Worm (Caenorhabditis elegans): Measurements from ENCODE around the gene T26C5.2.

Gene T26C5.2

ce11 chrII:9282787-9283186, 49.8 kb downstream of the T26C5.2 start (continued):
- TF ChIP-seq pha-4 (tag; optimal IDR thresholded peaks at IDR 0.05) (no peak), ama-1 (optimal IDR thresholded peaks at IDR 0.05) (no peak), nhr-11 (tag; optimal IDR thresholded peaks at IDR 0.05) (no peak), pros-1 (tag; optimal IDR thresholded peaks at IDR 0.05) (peak; percentile 27), ceh-6 (GFP tag; optimal IDR thresholded peaks at IDR 0.05) (no peak), pag-3 (tag; optimal IDR thresholded peaks at IDR 0.05; ENCODE audit: borderline replicate concordance) (no peak), dve-1 (tag; optimal IDR thresholded peaks at IDR 0.05) (peak; percentile 82), mec-3 (tag; optimal IDR thresholded peaks at IDR 0.05; ENCODE audit: borderline replicate concordance) (no peak), sox-2 (GFP tag; IDR thresholded peaks at IDR 0.05) (no peak), unc-86 (tag; optimal IDR thresholded peaks at IDR 0.05) (no peak), fkh-10 (GFP tag; optimal IDR thresholded peaks at IDR 0.05) (no peak), ceh-14 (tag; optimal IDR thresholded peaks at IDR 0.05) (peak; percentile 3), unc-55 (GFP tag; optimal IDR thresholded peaks at IDR 0.05) (peak; percentile 83), ceh-34 (tag; optimal IDR thresholded peaks at IDR 0.05) (peak; percentile 69), pqm-1 (tag; optimal IDR thresholded peaks at IDR 0.05) (peak; percentile 35), ceh-9 (tag; optimal IDR thresholded peaks at IDR 0.05) (no peak)

DNA sequence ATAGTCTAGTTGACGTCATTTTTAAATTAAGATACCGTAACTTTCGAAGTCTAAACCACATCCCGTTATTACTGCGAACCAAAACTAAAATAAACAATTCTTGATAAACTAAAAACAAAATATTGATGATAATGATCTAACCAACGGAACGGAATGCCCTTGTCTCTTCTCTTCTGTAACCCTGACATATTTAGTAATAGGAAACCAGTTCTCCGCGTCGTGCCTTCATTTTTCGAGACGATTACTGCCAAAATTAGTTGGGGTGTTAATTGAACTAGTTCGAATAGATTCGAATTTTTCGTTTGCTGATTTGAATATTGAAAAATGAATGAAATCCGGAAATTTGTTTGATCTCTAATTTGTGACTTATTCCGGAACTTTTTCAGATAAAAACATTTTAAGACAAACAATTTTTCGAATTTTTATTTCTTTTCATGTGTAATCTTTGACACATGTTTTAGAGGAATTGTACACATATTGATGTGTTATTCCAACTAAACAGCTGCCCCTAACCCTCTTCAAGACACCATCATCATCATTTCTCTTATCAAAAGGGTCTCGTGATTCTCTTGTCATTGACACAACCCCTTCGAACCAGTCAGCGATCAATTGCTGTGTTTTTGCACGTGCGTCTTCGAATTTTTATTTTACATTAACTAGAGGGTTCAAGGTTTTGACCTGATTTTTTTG, 50.8 kb downstream of the T26C5.2 start:
- TF ChIP-seq nfya-1 (tag; optimal IDR thresholded peaks at IDR 0.05) (peak; percentile 24), elt-2 (tag; optimal IDR thresholded peaks at IDR 0.05) (peak; percentile 58), unc-86 (tag; optimal IDR thresholded peaks at IDR 0.05) (no peak), tbx-2 (tag; optimal IDR thresholded peaks at IDR 0.05) (peak; percentile 20), ceh-9 (tag; optimal IDR thresholded peaks at IDR 0.05) (no peak), hlh-30 (tag; optimal IDR thresholded peaks at IDR 0.05; ENCODE audit: insufficient read depth) (peak; percentile 55), unc-55 (GFP tag; optimal IDR thresholded peaks at IDR 0.05) (peak; percentile 84), ceh-18 (tag; optimal IDR thresholded peaks at IDR 0.05) (peak; percentile 48)

ce11 chrII:9284358-9285170, 51.5 kb downstream of the T26C5.2 start:
- TF ChIP-seq pax-1 (tag; optimal IDR thresholded peaks at IDR 0.05) (peak; percentile 23), ceh-45 (GFP tag; IDR thresholded peaks at IDR 0.05) (no peak), tbx-2 (tag; optimal IDR thresholded peaks at IDR 0.05) (peak; percentile 31), eyg-1 (tag; optimal IDR thresholded peaks at IDR 0.05) (no peak), nfya-1 (tag; optimal IDR thresholded peaks at IDR 0.05) (peak; percentile 14), ceh-22 (tag; optimal IDR thresholded peaks at IDR 0.05) (peak; percentile 9), lin-11 (tag; optimal IDR thresholded peaks at IDR 0.05) (no peak), ceh-34 (tag; optimal IDR thresholded peaks at IDR 0.05) (peak; percentile 47)

DNA sequence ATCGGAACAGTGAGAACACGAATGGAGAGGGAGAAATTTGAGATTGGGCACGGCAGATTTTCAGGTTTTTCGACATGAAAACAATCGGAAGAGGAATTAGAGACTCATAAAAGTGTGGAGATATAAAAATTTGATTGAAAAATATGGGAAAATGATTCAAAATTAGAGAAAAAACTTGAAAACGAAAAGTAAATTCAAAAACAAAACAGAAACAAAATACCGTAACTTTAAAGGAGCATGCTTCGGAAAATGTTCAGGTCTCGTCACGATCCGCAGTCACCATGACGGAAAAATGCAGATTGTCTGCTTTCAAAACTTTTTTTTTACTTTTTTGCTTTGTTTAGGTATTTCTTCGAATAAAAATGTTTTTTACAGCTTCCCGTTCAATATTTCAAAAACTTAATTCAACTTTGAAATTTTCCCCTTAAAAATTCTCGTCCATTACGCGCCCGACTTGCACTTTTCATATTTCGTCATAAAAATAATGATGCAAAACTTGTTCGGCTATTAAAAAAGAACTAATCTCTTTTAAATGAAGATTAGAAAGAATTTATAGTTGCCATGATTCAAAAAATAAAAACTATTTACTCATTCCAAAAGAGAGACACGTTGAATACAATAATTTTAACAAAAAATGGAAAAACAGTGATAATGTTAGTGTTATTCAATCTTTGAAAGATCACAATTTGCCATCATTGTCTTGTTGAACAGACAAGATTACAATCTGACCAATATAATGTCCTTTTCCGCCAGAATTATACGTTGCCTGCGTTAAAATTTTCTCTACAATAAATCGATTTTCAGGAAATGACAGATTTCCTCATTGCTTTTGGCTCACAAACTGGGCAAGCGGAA, 52.4 kb downstream of the T26C5.2 start, which contains the start of gene mtrr-1:
mtrr-1 (plus strand) TSS at position 805 of the 855 bp plus-strand sequence.
- TF ChIP-seq ama-1 (optimal IDR thresholded peaks at IDR 0.05) = peak; percentile 64
- TF ChIP-seq ceh-6 (GFP tag; optimal IDR thresholded peaks at IDR 0.05) = no peak
